Worm (Caenorhabditis elegans) whole organism, late embryonic: ENCODE results near the gene F56A8.3.

Experiments used
- C08G9.2 ChIP-seq: sonication (generic microtip); optimal IDR thresholded peaks from 2 replicates; lab custom pipeline; 2016; ENCODE audit warnings: mild to moderate bottlenecking, missing genetic modification characterization, moderate library complexity, missing compliant biosample characterization
- F13H6.1 ChIP-seq: sonication (generic microtip); optimal IDR thresholded peaks from 2 replicates; lab custom pipeline; 2016; ENCODE audit warnings: missing genetic modification characterization, missing compliant biosample characterization
- ceh-19 ChIP-seq: fragments of 200-800 bp; sonication (Bioruptor generic); optimal IDR thresholded peaks from 2 replicates; lab custom pipeline; 2018; ENCODE audit warnings: mild to moderate bottlenecking, missing genetic modification characterization, missing compliant biosample characterization
- ceh-6 ChIP-seq: fragments of 200-800 bp; sonication (Bioruptor generic); optimal IDR thresholded peaks from 2 replicates; lab custom pipeline; 2018; ENCODE audit warnings: mild to moderate bottlenecking, missing genetic modification characterization, missing compliant biosample characterization
- pha-4 ChIP-seq: fragments of 150-350 bp; optimal IDR thresholded peaks from 2 replicates; lab custom pipeline; 2018; ENCODE audit warnings: missing biosample characterization, missing genetic modification reagents, missing genetic modification characterization

ce11 chrIII:13310552-13310951 lies 53.9 kb downstream of the F56A8.3 start:
- TF ChIP-seq ceh-6 (GFP tag; lab: Kevin White, UChicago) (no peak), pha-4 (tag; lab: Kevin White, UChicago) (no peak), F13H6.1 (no peak), C08G9.2 (no peak), ceh-19 (GFP tag; lab: Kevin White, UChicago) (no peak)
